Worm (Caenorhabditis elegans): ENCODE results near the gene clec-228.
"Not testable (repeated sequence)": the region's sequence is repeated elsewhere in the genome, so short reads cannot be mapped to it uniquely, and the experiment has no call there.

Gene clec-228

DNA sequence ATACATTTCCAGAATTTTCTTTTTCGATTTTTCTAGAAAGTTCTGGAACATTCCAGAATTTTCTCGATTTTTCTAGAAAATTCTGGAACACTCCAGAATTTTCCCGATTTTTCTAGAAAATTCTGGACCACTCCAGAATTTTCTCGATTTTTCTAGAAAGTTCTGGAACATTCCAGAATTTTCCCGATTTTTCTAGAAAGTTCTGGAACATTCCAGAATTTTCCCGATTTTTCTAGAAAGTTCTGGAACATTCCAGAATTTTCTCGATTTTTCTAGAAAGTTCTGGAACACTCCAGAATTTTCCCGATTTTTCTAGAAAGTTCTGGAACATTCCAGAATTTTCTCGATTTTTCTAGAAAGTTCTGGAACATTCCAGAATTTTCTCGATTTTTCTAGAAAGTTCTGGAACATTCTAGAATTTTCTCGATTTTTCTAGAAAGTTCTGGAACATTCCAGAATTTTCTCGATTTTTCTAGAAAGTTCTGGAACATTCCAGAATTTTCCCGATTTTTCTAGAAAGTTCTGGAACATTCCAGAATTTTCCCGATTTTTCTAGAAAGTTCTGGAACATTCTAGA lies 18.4 kb downstream of the clec-228 start:
- TF ChIP-seq rpc-1 (optimal IDR thresholded peaks at IDR 0.05), result peak; percentile 26
- TF ChIP-seq rpc-1, cebp-1 (tag; optimal IDR thresholded peaks at IDR 0.05): not testable (repeated sequence)
- TF ChIP-seq tbp1 (GFP tag; optimal IDR thresholded peaks at IDR 0.05), result peak; percentile 9
- peak; percentile 94 for TF ChIP-seq ceh-58 (GFP tag; IDR thresholded peaks at IDR 0.05)
- TF ChIP-seq pbrm-1 (GFP tag; IDR thresholded peaks at IDR 0.05), result peak; percentile 87
- peak; percentile 16 for TF ChIP-seq lsl-1 (GFP tag; optimal IDR thresholded peaks at IDR 0.05)
- TF ChIP-seq dox-1 (GFP tag; IDR thresholded peaks at IDR 0.05), result peak; percentile 99
- TF ChIP-seq F33H1.4 (GFP tag; IDR thresholded peaks at IDR 0.05), result peak; percentile 23; the same call in 1 of the 2 replicates
- peak; percentile 82 for TF ChIP-seq attf-6 (GFP tag; IDR thresholded peaks at IDR 0.05)
- TF ChIP-seq Y79H2A.3 (GFP tag; conservative IDR thresholded peaks at IDR 0.05), result peak; percentile 88
- TF ChIP-seq aptf-3 (GFP tag; IDR thresholded peaks at IDR 0.05), result peak; percentile 88
- 0 out of 2 replicates have a peak, but pooled peaks have one; percentile 47 for TF ChIP-seq Y67H2A.10 (GFP tag; conservative IDR thresholded peaks at IDR 0.05)
- TF ChIP-seq ekl-4 (GFP tag; IDR thresholded peaks at IDR 0.05), result peak; percentile 95
- peak; percentile 86 for TF ChIP-seq nfyb-1 (GFP tag; IDR thresholded peaks at IDR 0.05)
- peak; percentile 39; the same call in 1 of the 2 replicates for TF ChIP-seq C17E4.6 (GFP tag; IDR thresholded peaks at IDR 0.05)
- TF ChIP-seq Y53G8AR.9 (GFP tag; conservative IDR thresholded peaks at IDR 0.05), result peak; percentile 76; the same call in 1 of the 2 replicates
- peak; percentile 15 for TF ChIP-seq mel-28 (tag; optimal IDR thresholded peaks at IDR 0.05; ENCODE audit: borderline replicate concordance)
- TF ChIP-seq Y56A3A.18 (GFP tag; IDR thresholded peaks at IDR 0.05), result peak; percentile 83
- peak; percentile 93 for TF ChIP-seq madf-3 (GFP tag; IDR thresholded peaks at IDR 0.05)
- peak; percentile 87 for TF ChIP-seq rcor-1 (GFP tag; IDR thresholded peaks at IDR 0.05)
- peak; percentile 69 for TF ChIP-seq Y53F4B.3 (GFP tag; IDR thresholded peaks at IDR 0.05)
- peak; percentile 87; the same call in 1 of the 2 replicates for TF ChIP-seq Y95B8A.8 (GFP tag; IDR thresholded peaks at IDR 0.05)
- TF ChIP-seq hsf-1 (GFP tag; IDR thresholded peaks at IDR 0.05), result peak; percentile 99
- TF ChIP-seq ceh-91 (GFP tag; IDR thresholded peaks at IDR 0.05), result 0 out of 2 replicates have a peak, but pooled peaks have one; percentile 32
- TF ChIP-seq B0019.2 (GFP tag; conservative IDR thresholded peaks at IDR 0.05), result peak; percentile 50; the same call in 1 of the 2 replicates
- peak; percentile 83 for TF ChIP-seq madf-6 (GFP tag; IDR thresholded peaks at IDR 0.05)
- TF ChIP-seq egrh-3 (GFP tag; IDR thresholded peaks at IDR 0.05), result peak; percentile 96
- TF ChIP-seq hmg-1.2 (GFP tag; IDR thresholded peaks at IDR 0.05), result 0 out of 2 replicates have a peak, but pooled peaks have one; percentile 13
- TF ChIP-seq lin-26 (GFP tag; IDR thresholded peaks at IDR 0.05), result peak; percentile 83; the same call in 1 of the 2 replicates
- peak; percentile 57; the same call in 1 of the 2 replicates for TF ChIP-seq cebp-1 (GFP tag; IDR thresholded peaks at IDR 0.05)
- TF ChIP-seq ztf-25 (GFP tag; IDR thresholded peaks at IDR 0.05), result peak; percentile 42; the same call in 1 of the 2 replicates
- TF ChIP-seq D2030.7 (GFP tag; IDR thresholded peaks at IDR 0.05), result peak; percentile 85; the same call in 1 of the 2 replicates
- TF ChIP-seq ztf-28 (GFP tag; IDR thresholded peaks at IDR 0.05), result peak; percentile 73; the same call in 1 of the 2 replicates
- TF ChIP-seq cebp-2 (GFP tag; IDR thresholded peaks at IDR 0.05), result 0 out of 2 replicates have a peak, but pooled peaks have one; percentile 22
- 0 out of 2 replicates have a peak, but pooled peaks have one; percentile 17 for TF ChIP-seq bed-2 (GFP tag; IDR thresholded peaks at IDR 0.05)
- peak; percentile 77 for TF ChIP-seq ceh-100 (GFP tag; IDR thresholded peaks at IDR 0.05)
- peak; percentile 95 for TF ChIP-seq ceh-40 (GFP tag; IDR thresholded peaks at IDR 0.05)
- TF ChIP-seq F39B2.1 (GFP tag; IDR thresholded peaks at IDR 0.05), result peak; percentile 79

DNA sequence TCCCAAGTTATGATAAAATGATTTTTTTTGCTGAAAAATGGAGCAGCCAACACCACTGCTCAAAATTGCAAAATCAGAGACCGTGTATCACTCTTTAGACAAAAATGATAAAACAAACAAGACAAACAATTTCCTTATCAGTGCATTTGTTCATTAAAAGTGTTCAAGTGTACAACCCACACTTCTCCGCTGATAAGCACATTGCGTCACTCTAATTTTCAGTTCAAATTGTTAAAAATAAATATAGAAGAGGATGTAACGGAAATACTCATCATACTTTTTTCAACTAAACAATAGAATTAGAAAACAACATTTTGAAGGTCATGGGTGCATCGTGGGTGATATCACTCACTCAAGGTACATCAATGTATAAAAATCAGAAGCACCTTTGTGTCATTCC lies 20.6 kb downstream of the clec-228 start, which contains the start of gene nhr-291:
Gene nhr-291, plus strand, starts transcription at position 324 of the 400 bp plus-strand sequence.
- TF ChIP-seq pha-4 (tag; optimal IDR thresholded peaks at IDR 0.05) (peak; percentile 89), ets-4 (GFP tag; optimal IDR thresholded peaks at IDR 0.05) (peak; percentile 36), hlh-26 (GFP tag; conservative IDR thresholded peaks at IDR 0.05) (no peak), nhr-80 (tag; optimal IDR thresholded peaks at IDR 0.05) (peak; percentile 93), unc-130 (GFP tag; optimal IDR thresholded peaks at IDR 0.05) (no peak), atf-7 (tag; optimal IDR thresholded peaks at IDR 0.05) (peak; percentile 18)
